Fruit fly (Drosophila melanogaster) whole organism, embryonic: ENCODE results near the gene Cyp310a1.

Source experiments
- CG10959 ChIP-seq: fragments of 200-800 bp; sonication (Bioruptor generic); IDR thresholded peaks from 2 replicates; pipeline ENCODE4 v1.3.6; 2022; ENCODE audit warnings: missing biosample characterization, missing genetic modification characterization
- CG14710 ChIP-seq: fragments of 200-800 bp; sonication (Bioruptor generic); optimal IDR thresholded peaks from 3 replicates; lab custom pipeline; 2019; ENCODE audit warnings: missing biosample characterization, mild to moderate bottlenecking, missing genetic modification characterization, moderate library complexity
- CG1603 ChIP-seq: fragments of 200-800 bp; sonication (Bioruptor generic); optimal IDR thresholded peaks from 2 replicates; lab custom pipeline; 2019; ENCODE audit warnings: missing biosample characterization, mild to moderate bottlenecking, missing genetic modification characterization, moderate library complexity
- CG17328 ChIP-seq: fragments of 200-800 bp; sonication (Bioruptor generic); IDR thresholded peaks from 2 replicates; pipeline ENCODE4 v1.3.6; 2022; ENCODE audit warnings: missing biosample characterization, missing genetic modification characterization
- CG18599 ChIP-seq: fragments of 200-800 bp; sonication (Bioruptor generic); optimal IDR thresholded peaks from 3 replicates; lab custom pipeline; 2017; ENCODE audit warnings: missing biosample characterization, missing genetic modification characterization, mild to moderate bottlenecking, moderate library complexity, missing genetic modification reagents
- CG2202 ChIP-seq: fragments of 200-800 bp; sonication (Bioruptor generic); optimal IDR thresholded peaks from 2 replicates; lab custom pipeline; 2018; ENCODE audit warnings: missing biosample characterization, mild to moderate bottlenecking, missing genetic modification characterization
- CG31441 ChIP-seq: fragments of 200-800 bp; sonication (Bioruptor generic); IDR thresholded peaks from 2 replicates; pipeline ENCODE4 v1.3.6; 2022; ENCODE audit warnings: missing biosample characterization, missing genetic modification characterization
- CG34376 ChIP-seq: fragments of 200-800 bp; sonication (Bioruptor generic); optimal IDR thresholded peaks from 2 replicates; lab custom pipeline; 2018; ENCODE audit warnings: missing biosample characterization, mild to moderate bottlenecking, missing genetic modification characterization
- CG3995 ChIP-seq: fragments of 200-800 bp; sonication (Bioruptor generic); optimal IDR thresholded peaks from 3 replicates; lab custom pipeline; 2016; ENCODE audit warnings: missing biosample characterization, missing genetic modification characterization
- CG4404 ChIP-seq: fragments of 200-800 bp; sonication (Bioruptor generic); IDR thresholded peaks from 2 replicates; pipeline ENCODE4 v1.3.6; 2022; ENCODE audit warnings: missing biosample characterization, missing genetic modification characterization
- CG6272 ChIP-seq: fragments of 200-800 bp; sonication (Bioruptor generic); IDR thresholded peaks from 2 replicates; pipeline ENCODE4 v1.3.6; 2022; ENCODE audit warnings: missing biosample characterization, missing genetic modification characterization
- CG7372 ChIP-seq: fragments of 200-800 bp; sonication (Bioruptor generic); IDR thresholded peaks from 2 replicates; pipeline ENCODE4 v1.3.6; 2022; ENCODE audit warnings: missing biosample characterization, missing genetic modification characterization
- Camta ChIP-seq: fragments of 200-800 bp; sonication (Bioruptor generic); optimal IDR thresholded peaks from 2 replicates; lab custom pipeline; 2016; ENCODE audit warnings: missing biosample characterization, missing genetic modification characterization
- Dip2 ChIP-seq: fragments of 200-800 bp; sonication (Bioruptor generic); IDR thresholded peaks from 2 replicates; pipeline ENCODE4 v1.3.6; 2022; ENCODE audit warnings: missing biosample characterization, missing genetic modification characterization
- Eip74EF ChIP-seq, 2 experiments: fragments of 200-800 bp in 1 of 2; fragments of >200 bp in 1 of 2; sonication (Bioruptor generic) in 1 of 2; optimal IDR thresholded peaks; 2 replicates each; lab custom pipeline; 2017 to 2019; ENCODE audit warnings: missing biosample characterization in 2 of 2, missing genetic modification characterization in 2 of 2, mild to moderate bottlenecking in 1 of 2, moderate library complexity in 1 of 2
- GATAe ChIP-seq: fragments of 200-800 bp; sonication (Bioruptor generic); conservative IDR thresholded peaks from 2 replicates; pipeline ENCODE4 v1.3.6; 2022; ENCODE audit warnings: missing biosample characterization, missing genetic modification characterization
- Gug ChIP-seq: fragments of 200-800 bp; sonication (Bioruptor generic); IDR thresholded peaks from 4 replicates; pipeline ENCODE4 v1.3.6; 2022; ENCODE audit warnings: missing biosample characterization, missing genetic modification characterization
- Med ChIP-seq: fragments of 200-800 bp; sonication (Bioruptor generic); peaks from one replicate; lab custom pipeline; 2016; ENCODE audit warnings: missing biosample characterization, missing genetic modification characterization, mild to moderate bottlenecking, inconsistent platforms, moderate library complexity
- NC2α ChIP-seq: fragments of 200-800 bp; sonication (Bioruptor generic); optimal IDR thresholded peaks from 2 replicates; lab custom pipeline; 2016; ENCODE audit warnings: missing biosample characterization, missing genetic modification characterization
- NC2β ChIP-seq: fragments of 200-800 bp; sonication (Bioruptor generic); optimal IDR thresholded peaks from 2 replicates; lab custom pipeline; 2016; ENCODE audit warnings: missing biosample characterization, missing genetic modification characterization
- Oli ChIP-seq: fragments of 200-800 bp; sonication (Bioruptor generic); optimal IDR thresholded peaks from 2 replicates; lab custom pipeline; 2018; ENCODE audit warnings: missing biosample characterization, mild to moderate bottlenecking, missing genetic modification characterization, moderate library complexity
- Pdp1 ChIP-seq, 2 experiments: fragments of 200-800 bp; sonication (Bioruptor generic); optimal IDR thresholded peaks; 3 replicates each; lab custom pipeline; 2016; ENCODE audit warnings: missing biosample characterization in 2 of 2, missing genetic modification characterization in 2 of 2, mild to moderate bottlenecking in 1 of 2, moderate library complexity in 1 of 2
- Stat92E ChIP-seq, 3 experiments: fragments of >200 bp in 2 of 3; fragments of 200-800 bp in 1 of 3; sonication (Bioruptor generic) in 1 of 3; optimal IDR thresholded peaks; 2 replicates each; lab custom pipeline; 2017 to 2019; ENCODE audit warnings: missing biosample characterization in 3 of 3, missing genetic modification characterization in 3 of 3, mild to moderate bottlenecking in 1 of 3, moderate library complexity in 1 of 3
- Taf1 ChIP-seq: fragments of 200-800 bp; sonication (Bioruptor generic); IDR thresholded peaks from 2 replicates; pipeline ENCODE4 v1.3.6; 2022; ENCODE audit warnings: missing biosample characterization, missing genetic modification characterization
- YL-1 ChIP-seq: fragments of 200-800 bp; sonication (Bioruptor generic); optimal IDR thresholded peaks from 3 replicates; lab custom pipeline; 2017; ENCODE audit warnings: missing biosample characterization, mild to moderate bottlenecking, missing genetic modification characterization
- ara ChIP-seq: fragments of 200-800 bp; sonication (Bioruptor generic); IDR thresholded peaks from 2 replicates; pipeline ENCODE4 v1.3.6; 2022; ENCODE audit warnings: missing biosample characterization, missing genetic modification characterization
- cad ChIP-seq: fragments of >200 bp; optimal IDR thresholded peaks from 2 replicates; lab custom pipeline; 2017; ENCODE audit warnings: missing biosample characterization, missing genetic modification characterization
- dimm ChIP-seq: fragments of 200-800 bp; sonication (Bioruptor generic); IDR thresholded peaks from 2 replicates; pipeline ENCODE4 v1.3.6; 2022; ENCODE audit warnings: missing biosample characterization, missing genetic modification characterization
- exex ChIP-seq: fragments of 200-800 bp; sonication (Bioruptor generic); optimal IDR thresholded peaks from 4 replicates; lab custom pipeline; 2018; ENCODE audit warnings: missing biosample characterization, mild to moderate bottlenecking, missing genetic modification characterization, moderate library complexity
- fd102C ChIP-seq: fragments of 200-800 bp; sonication (Bioruptor generic); optimal IDR thresholded peaks from 2 replicates; lab custom pipeline; 2018; ENCODE audit warnings: missing biosample characterization, mild to moderate bottlenecking, missing genetic modification characterization, moderate library complexity
- gsb-n ChIP-seq: fragments of 200-800 bp; sonication (Bioruptor generic); optimal IDR thresholded peaks from 3 replicates; lab custom pipeline; 2018; ENCODE audit warnings: missing biosample characterization, mild to moderate bottlenecking, missing genetic modification characterization
- jigr1 ChIP-seq: fragments of 200-800 bp; sonication (Bioruptor generic); IDR thresholded peaks from 3 replicates; pipeline ENCODE4 v1.3.6; 2022; ENCODE audit warnings: missing biosample characterization, missing genetic modification characterization
- kah ChIP-seq: fragments of 200-800 bp; sonication (Bioruptor generic); optimal IDR thresholded peaks from 2 replicates; lab custom pipeline; 2018; ENCODE audit warnings: missing biosample characterization, mild to moderate bottlenecking, missing genetic modification characterization
- lab ChIP-seq: fragments of 200-800 bp; sonication (Bioruptor generic); optimal IDR thresholded peaks from 3 replicates; lab custom pipeline; 2017; ENCODE audit warnings: missing biosample characterization, missing genetic modification characterization, mild to moderate bottlenecking, moderate library complexity, missing genetic modification reagents
- mirr ChIP-seq: fragments of 200-800 bp; sonication (Bioruptor generic); optimal IDR thresholded peaks from 3 replicates; lab custom pipeline; 2018; ENCODE audit warnings: missing biosample characterization, mild to moderate bottlenecking, missing genetic modification characterization
- otp ChIP-seq: fragments of 200-800 bp; sonication (Bioruptor generic); IDR thresholded peaks from 3 replicates; pipeline ENCODE4, ENCODE4 v1.3.6; 2022; ENCODE audit warnings: missing biosample characterization, missing genetic modification characterization
- rib ChIP-seq: fragments of 200-800 bp; sonication (Bioruptor generic); IDR thresholded peaks from 2 replicates; pipeline ENCODE4 v1.3.6; 2022; ENCODE audit warnings: missing biosample characterization, missing genetic modification characterization
- run ChIP-seq: fragments of 200-800 bp; sonication (Bioruptor generic); optimal IDR thresholded peaks from 3 replicates; lab custom pipeline; 2018; ENCODE audit warnings: missing biosample characterization, mild to moderate bottlenecking, missing genetic modification characterization
- sd ChIP-seq: fragments of 200-800 bp; sonication (Bioruptor generic); optimal IDR thresholded peaks from 3 replicates; lab custom pipeline; 2018; ENCODE audit warnings: missing biosample characterization, mild to moderate bottlenecking, missing genetic modification characterization, moderate library complexity
- sens ChIP-seq: fragments of 200-800 bp; sonication (Bioruptor generic); peaks from one replicate; lab custom pipeline; 2016; ENCODE audit warnings: missing biosample characterization, missing genetic modification characterization
- slp2 ChIP-seq: fragments of 200-800 bp; sonication (Bioruptor generic); optimal IDR thresholded peaks from 2 replicates; lab custom pipeline; 2016; ENCODE audit warnings: missing biosample characterization, missing genetic modification characterization
- stwl ChIP-seq: fragments of 200-800 bp; sonication (Bioruptor generic); optimal IDR thresholded peaks from 3 replicates; lab custom pipeline; 2018; ENCODE audit warnings: missing biosample characterization, mild to moderate bottlenecking, missing genetic modification characterization, moderate library complexity
- sug ChIP-seq: fragments of 200-800 bp; optimal IDR thresholded peaks from 2 replicates; lab custom pipeline; 2019; ENCODE audit warnings: missing biosample characterization, mild to moderate bottlenecking, missing genetic modification characterization, moderate library complexity
- tin ChIP-seq: fragments of 200-800 bp; sonication (Bioruptor generic); optimal IDR thresholded peaks from 3 replicates; lab custom pipeline; 2016; ENCODE audit warnings: missing biosample characterization, missing genetic modification characterization
- tio ChIP-seq: fragments of 200-800 bp; sonication (Bioruptor generic); optimal IDR thresholded peaks from 2 replicates; lab custom pipeline; 2017; ENCODE audit warnings: missing biosample characterization, missing genetic modification characterization, inconsistent platforms
- vfl ChIP-seq: fragments of 200-800 bp; sonication (Bioruptor generic); optimal IDR thresholded peaks from 2 replicates; lab custom pipeline; 2016; ENCODE audit warnings: missing biosample characterization, missing genetic modification characterization
- z ChIP-seq: fragments of 200-800 bp; sonication (Bioruptor generic); IDR thresholded peaks from 3 replicates; pipeline ENCODE4 v1.3.6; 2022; ENCODE audit warnings: missing biosample characterization, missing genetic modification characterization
- zen2 ChIP-seq: fragments of 200-800 bp; sonication (Bioruptor generic); IDR thresholded peaks from 3 replicates; pipeline ENCODE4 v1.3.6; 2022; ENCODE audit warnings: missing biosample characterization, missing genetic modification characterization; ENCODE audit not compliant: partially characterized antibody

Cyp310a1 gene

dm6 chr2L:18632389-18632788 is 20.4 kb downstream of the Cyp310a1 start:
- no peak for TF ChIP-seq dimm
- TF ChIP-seq Eip74EF (GFP tag; optimal IDR thresholded peaks at IDR 0.05; lab: Kevin White, UChicago), result no peak
- TF ChIP-seq YL-1 (GFP tag; lab: Kevin White, UChicago), result no peak
- no peak for TF ChIP-seq NC2β (GFP tag; lab: Kevin White, UChicago)
- no peak for TF ChIP-seq ara (GFP tag; lab: Robert Waterston, UW)

- TF ChIP-seq sd (tag; lab: Kevin White, UChicago) (peak; percentile 54), mirr (GFP tag; lab: Kevin White, UChicago) (peak; percentile 79), NC2α (GFP tag; lab: Kevin White, UChicago) (no peak), Med (peak; percentile 25), CG1603 (tag; lab: Kevin White, UChicago) (no peak), lab (GFP tag; lab: Kevin White, UChicago) (peak; percentile 33), exex (peak; percentile 84), sug (tag; lab: Kevin White, UChicago) (peak; percentile 19), CG34376 (GFP tag; lab: Kevin White, UChicago) (peak; percentile 44), Pdp1 (GFP tag; optimal IDR thresholded peaks at IDR 0.05; lab: Kevin White, UChicago) (peak in 1 of 2 experiments; percentile 71), run (tag; lab: Kevin White, UChicago) (no peak), sens (GFP tag; lab: Kevin White, UChicago) (peak; percentile 63), vfl (no peak), z (GFP tag; lab: Robert Waterston, UW) (peak; percentile 53; the same call in 1 of the 3 replicates), GATAe (GFP tag; lab: Robert Waterston, UW) (peak; percentile 61)
- TF ChIP-seq, all 482 proteins: peak for 11
These were observed 22.1 kb downstream of the Cyp310a1 start for dm6 chr2L:18630611-18631221.

dm6 chr2L:18629144-18629543 is 23.7 kb downstream of the Cyp310a1 start:
- TF ChIP-seq slp2 (GFP tag; lab: Kevin White, UChicago) (no peak), stwl (tag; lab: Kevin White, UChicago) (no peak), sug (tag; lab: Kevin White, UChicago) (peak; percentile 29), Taf1 (GFP tag; lab: Robert Waterston, UW) (no peak), otp (GFP tag; lab: Robert Waterston, UW) (no peak), tin (GFP tag; lab: Kevin White, UChicago) (no peak), CG31441 (GFP tag; lab: Robert Waterston, UW) (no peak), jigr1 (GFP tag; lab: Robert Waterston, UW) (no peak), rib (no peak), CG7372 (GFP tag; lab: Robert Waterston, UW) (no peak), fd102C (GFP tag; lab: Kevin White, UChicago) (no peak), CG4404 (no peak), CG17328 (GFP tag; lab: Robert Waterston, UW) (no peak), Stat92E (GFP tag; optimal IDR thresholded peaks at IDR 0.05; lab: Kevin White, UChicago) (no peak), Gug (no peak), cad (GFP tag; lab: Kevin White, UChicago) (no peak), CG10959 (no peak), kah (GFP tag; lab: Kevin White, UChicago) (no peak), CG14710 (tag; lab: Kevin White, UChicago) (no peak), tio (GFP tag; lab: Kevin White, UChicago) (no peak), CG6272 (no peak), Camta (GFP tag; lab: Kevin White, UChicago) (no peak), CG18599 (GFP tag; lab: Kevin White, UChicago) (no peak), Dip2 (no peak), Oli (no peak), CG3995 (GFP tag; lab: Kevin White, UChicago) (no peak), gsb-n (peak; percentile 69), CG2202 (tag; lab: Kevin White, UChicago) (no peak), zen2 (GFP tag; lab: Robert Waterston, UW) (no peak)
